Worm (Caenorhabditis elegans): ENCODE results near the gene srh-248.

srh-248 gene

ce11 chrV:2938497-2938896 is 16.7 kb downstream of the srh-248 start, which contains the start of gene srw-141:
Gene srw-141 (minus strand): TSS chrV:2938597.
- TF ChIP-seq aly-1 (tag; optimal IDR thresholded peaks at IDR 0.05), result no peak
- no peak for TF ChIP-seq scrt-1 (GFP tag; IDR thresholded peaks at IDR 0.05)
- TF ChIP-seq B0310.2 (tag; optimal IDR thresholded peaks at IDR 0.05), result no peak
- no peak for TF ChIP-seq tbx-37 (GFP tag; conservative IDR thresholded peaks at IDR 0.05)
- no peak for TF ChIP-seq pes-1 (GFP tag; IDR thresholded peaks at IDR 0.05)

- TF ChIP-seq aly-1 (tag; optimal IDR thresholded peaks at IDR 0.05) (no peak), tbx-37 (GFP tag; conservative IDR thresholded peaks at IDR 0.05) (no peak), sea-1 (GFP tag; conservative IDR thresholded peaks at IDR 0.05) (no peak), tbx-11 (GFP tag; IDR thresholded peaks at IDR 0.05) (no peak), ama-1 (optimal IDR thresholded peaks at IDR 0.05) (no peak)
Measured at ce11 chrV:2934075-2934474, 21.2 kb downstream of the srh-248 start, which contains the start of gene srh-247. Gene srh-247 (minus strand): TSS chrV:2934175.

DNA sequence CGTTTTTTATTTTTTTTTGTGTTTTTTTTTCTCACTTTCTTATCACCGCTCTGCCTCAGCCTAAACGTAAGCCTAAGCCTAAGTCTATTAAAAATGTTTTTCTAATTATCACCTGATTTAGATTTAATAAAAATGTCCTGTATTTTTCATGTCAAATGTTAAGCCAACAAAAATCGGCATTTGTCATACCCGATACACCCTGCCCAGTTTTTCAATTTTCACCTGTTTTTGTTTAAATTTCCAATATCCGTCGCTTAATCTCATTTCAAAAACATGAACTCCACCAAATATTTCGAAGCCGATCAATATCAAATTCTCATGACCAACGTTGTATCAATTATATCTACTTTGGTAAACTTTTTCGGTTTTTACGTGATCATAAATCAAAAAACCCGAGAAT is 24.0 kb downstream of the srh-248 start, which contains the start of gene C31B8.1:
TSS of gene C31B8.1 (plus strand) at position 301 of the 400 bp plus-strand sequence.
- TF ChIP-seq pes-1 (GFP tag; IDR thresholded peaks at IDR 0.05), result no peak
- no peak for TF ChIP-seq sea-1 (GFP tag; conservative IDR thresholded peaks at IDR 0.05)
- no peak for TF ChIP-seq scrt-1 (GFP tag; IDR thresholded peaks at IDR 0.05)
- no peak for TF ChIP-seq F13C5.2 (tag; optimal IDR thresholded peaks at IDR 0.05)
- no peak for TF ChIP-seq ceh-13 (GFP tag; optimal IDR thresholded peaks at IDR 0.05)
- no peak for TF ChIP-seq flt-1 (GFP tag; IDR thresholded peaks at IDR 0.05)
- no peak for TF ChIP-seq tbx-11 (GFP tag; IDR thresholded peaks at IDR 0.05)
- TF ChIP-seq ets-7 (tag; optimal IDR thresholded peaks at IDR 0.05), result no peak
- no peak for TF ChIP-seq ama-1 (optimal IDR thresholded peaks at IDR 0.05)
- TF ChIP-seq tra-4 (tag; optimal IDR thresholded peaks at IDR 0.05), result no peak
- no peak for TF ChIP-seq ceh-36 (tag; optimal IDR thresholded peaks at IDR 0.05)
- no peak for TF ChIP-seq hmbx-1 (tag; optimal IDR thresholded peaks at IDR 0.05)
- TF ChIP-seq B0310.2 (tag; optimal IDR thresholded peaks at IDR 0.05), result no peak
- TF ChIP-seq hmg-4 (GFP tag; optimal IDR thresholded peaks at IDR 0.05), result no peak
- no peak for TF ChIP-seq aly-1 (tag; optimal IDR thresholded peaks at IDR 0.05)

ce11 chrV:2929753-2930152 is 25.5 kb downstream of the srh-248 start, which contains the start of gene C31B8.16:
Gene C31B8.16 (plus strand): TSS chrV:2930053.
- TF ChIP-seq aly-1 (tag; optimal IDR thresholded peaks at IDR 0.05) (no peak), hmbx-1 (tag; optimal IDR thresholded peaks at IDR 0.05) (no peak)

- TF ChIP-seq ets-7 (tag; optimal IDR thresholded peaks at IDR 0.05), result no peak
- no peak for TF ChIP-seq F13C5.2 (tag; optimal IDR thresholded peaks at IDR 0.05)
- TF ChIP-seq sea-1 (GFP tag; conservative IDR thresholded peaks at IDR 0.05), result no peak
- TF ChIP-seq hnd-1 (tag; optimal IDR thresholded peaks at IDR 0.05), result no peak
- no peak for TF ChIP-seq pes-1 (GFP tag; IDR thresholded peaks at IDR 0.05)
- no peak for TF ChIP-seq tra-4 (tag; optimal IDR thresholded peaks at IDR 0.05)
- no peak for TF ChIP-seq flt-1 (GFP tag; IDR thresholded peaks at IDR 0.05)
- TF ChIP-seq tbx-37 (GFP tag; conservative IDR thresholded peaks at IDR 0.05), result no peak
- no peak for TF ChIP-seq aly-1 (tag; optimal IDR thresholded peaks at IDR 0.05)
- TF ChIP-seq ama-1 (optimal IDR thresholded peaks at IDR 0.05), result no peak
- TF ChIP-seq B0310.2 (tag; optimal IDR thresholded peaks at IDR 0.05), result no peak
- no peak for TF ChIP-seq hmbx-1 (tag; optimal IDR thresholded peaks at IDR 0.05)
- no peak for TF ChIP-seq ceh-36 (tag; optimal IDR thresholded peaks at IDR 0.05)
- TF ChIP-seq scrt-1 (GFP tag; IDR thresholded peaks at IDR 0.05), result no peak
- TF ChIP-seq ceh-13 (GFP tag; optimal IDR thresholded peaks at IDR 0.05), result no peak
- no peak for TF ChIP-seq hmg-4 (GFP tag; optimal IDR thresholded peaks at IDR 0.05)
- TF ChIP-seq tbx-11 (GFP tag; IDR thresholded peaks at IDR 0.05), result no peak
Measured at ce11 chrV:2927553-2927952, 27.7 kb downstream of the srh-248 start, which contains the start of gene C31B8.12. Gene C31B8.12 (minus strand): TSS chrV:2927653.

- TF ChIP-seq scrt-1 (GFP tag; IDR thresholded peaks at IDR 0.05) (no peak), hmg-4 (GFP tag; optimal IDR thresholded peaks at IDR 0.05) (no peak), hnd-1 (tag; optimal IDR thresholded peaks at IDR 0.05) (no peak), aly-1 (tag; optimal IDR thresholded peaks at IDR 0.05) (no peak), ceh-36 (tag; optimal IDR thresholded peaks at IDR 0.05) (no peak), ama-1 (optimal IDR thresholded peaks at IDR 0.05) (no peak), tra-4 (tag; optimal IDR thresholded peaks at IDR 0.05) (no peak), pes-1 (GFP tag; IDR thresholded peaks at IDR 0.05) (no peak), hmbx-1 (tag; optimal IDR thresholded peaks at IDR 0.05) (no peak), tbx-11 (GFP tag; IDR thresholded peaks at IDR 0.05) (no peak), sea-1 (GFP tag; conservative IDR thresholded peaks at IDR 0.05) (no peak)
Measured at ce11 chrV:2922594-2922993, 32.6 kb downstream of the srh-248 start, which contains the start of gene srh-38. Gene srh-38 (minus strand): TSS chrV:2922694.

DNA sequence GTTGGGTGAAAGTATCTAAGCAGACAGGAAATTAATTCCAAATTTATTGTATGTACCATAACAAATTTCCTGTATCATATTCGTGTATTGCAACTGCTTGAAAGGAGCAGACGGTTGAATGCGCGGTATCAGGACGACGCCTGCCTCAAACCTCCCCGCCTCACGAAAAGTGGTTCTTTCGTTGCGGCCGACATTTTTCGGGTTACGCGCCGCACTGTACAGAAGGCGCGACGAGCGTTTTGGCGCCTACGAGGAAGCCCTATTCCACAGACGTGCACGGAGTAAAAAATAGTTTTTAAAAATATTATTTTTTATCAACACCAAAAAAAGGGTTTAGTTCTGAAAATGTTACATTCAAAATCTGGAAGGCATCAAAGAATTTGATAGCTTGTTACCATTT is 35.1 kb downstream of the srh-248 start:
- no peak for TF ChIP-seq hnd-1 (tag; optimal IDR thresholded peaks at IDR 0.05)

- TF ChIP-seq hmbx-1 (tag; optimal IDR thresholded peaks at IDR 0.05) (no peak), ets-7 (tag; optimal IDR thresholded peaks at IDR 0.05) (no peak), sea-1 (GFP tag; conservative IDR thresholded peaks at IDR 0.05) (no peak), tbx-11 (GFP tag; IDR thresholded peaks at IDR 0.05) (no peak), scrt-1 (GFP tag; IDR thresholded peaks at IDR 0.05) (no peak), tbx-37 (GFP tag; conservative IDR thresholded peaks at IDR 0.05) (no peak), ceh-13 (GFP tag; optimal IDR thresholded peaks at IDR 0.05) (no peak), flt-1 (GFP tag; IDR thresholded peaks at IDR 0.05) (no peak)
Measured at ce11 chrV:2913948-2914347, 41.3 kb downstream of the srh-248 start, which contains the start of gene srh-146. Gene srh-146 (plus strand): TSS chrV:2914248.

DNA sequence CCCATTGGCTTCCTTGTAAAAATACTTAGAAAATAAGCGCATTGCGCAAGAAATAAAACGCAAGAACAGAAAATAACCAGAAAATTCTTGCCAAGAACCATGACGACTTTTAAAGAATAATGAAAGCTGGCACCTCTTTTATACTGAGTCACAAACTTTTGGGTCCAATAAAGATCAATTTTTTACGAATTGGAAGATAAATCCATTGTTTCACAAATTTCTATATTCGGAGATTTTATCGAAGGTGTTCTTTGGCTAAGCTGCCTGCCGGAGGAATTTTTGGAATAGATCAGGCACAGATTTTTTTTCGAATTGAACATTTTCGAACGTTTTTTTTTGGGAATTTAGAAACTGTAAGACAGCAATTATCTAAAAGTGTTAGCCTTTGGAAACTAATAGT is 42.3 kb downstream of the srh-248 start, which contains the start of gene C31B8.9:
TSS of gene C31B8.9 (minus strand) at position 101 of the 400 bp plus-strand sequence.
- TF ChIP-seq sea-1 (GFP tag; conservative IDR thresholded peaks at IDR 0.05) (no peak), scrt-1 (GFP tag; IDR thresholded peaks at IDR 0.05) (no peak), hmg-4 (GFP tag; optimal IDR thresholded peaks at IDR 0.05) (no peak), pes-1 (GFP tag; IDR thresholded peaks at IDR 0.05) (no peak), ceh-13 (GFP tag; optimal IDR thresholded peaks at IDR 0.05) (no peak), hnd-1 (tag; optimal IDR thresholded peaks at IDR 0.05) (no peak), tbx-37 (GFP tag; conservative IDR thresholded peaks at IDR 0.05) (no peak)

Measured in whole organism, early embryonic.